Worm (Caenorhabditis elegans): ENCODE data around the gene K03B4.9.

DNA sequence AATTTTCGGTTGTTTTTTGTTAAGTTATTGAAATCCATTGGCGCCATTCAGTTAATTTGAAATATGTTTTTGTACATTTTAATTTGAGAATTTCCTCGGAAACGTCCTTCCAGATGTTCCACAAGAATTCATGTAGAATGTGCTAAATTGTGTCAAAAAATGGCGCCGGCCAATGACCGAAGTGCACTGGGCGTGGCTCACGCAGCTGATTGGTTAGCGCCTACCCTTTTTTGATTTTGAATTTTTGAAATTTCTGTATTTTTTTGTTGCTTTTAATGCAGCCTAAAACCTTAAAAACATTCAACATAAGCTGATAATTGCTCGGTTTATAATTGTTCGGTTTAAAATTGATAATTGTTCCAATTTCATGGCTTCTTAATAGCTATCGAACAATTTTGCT lies 4.4 kb upstream of the K03B4.9 start:
- TF ChIP-seq elt-1 (tag; optimal IDR thresholded peaks at IDR 0.05) (no peak), skn-1 (tag; optimal IDR thresholded peaks at IDR 0.05) (no peak), nhr-77 (tag; optimal IDR thresholded peaks at IDR 0.05) (no peak), daf-12 (tag; optimal IDR thresholded peaks at IDR 0.05) (no peak), nhr-237 (tag; optimal IDR thresholded peaks at IDR 0.05) (no peak), lin-39 (tag; optimal IDR thresholded peaks at IDR 0.05) (no peak), nhr-25 (tag; optimal IDR thresholded peaks at IDR 0.05) (no peak), ztf-11 (tag; optimal IDR thresholded peaks at IDR 0.05) (no peak), zag-1 (tag; optimal IDR thresholded peaks at IDR 0.05) (no peak), unc-62 (GFP tag; optimal IDR thresholded peaks at IDR 0.05) (no peak), ceh-9 (tag; optimal IDR thresholded peaks at IDR 0.05) (no peak)
